Fruit fly (Drosophila melanogaster) Kc167 (cell line): ENCODE measurements around the gene CG33099.

ENCODE experiments used
- Myc ChIP-seq: fragments of >200 bp; optimal IDR thresholded peaks from 2 replicates; lab custom pipeline; 2017; ENCODE audit warnings: missing external identifiers
- psq ChIP-seq: fragments of >200 bp; optimal IDR thresholded peaks from 2 replicates; lab custom pipeline; 2017; ENCODE audit warnings: missing external identifiers

- TF ChIP-seq Myc (lab: Kevin White, UChicago) (no peak), psq (lab: Kevin White, UChicago) (no peak)
These were observed 43.3 kb downstream of the CG33099 start, which contains the start of gene Pfdn5 for dm6 chr3R:22487037-22487492.
